Fruit fly (Drosophila melanogaster) whole organism, wandering third instar larva: ENCODE results near the gene CG3638.

Source experiments
- Abd-B ChIP-seq: fragments of >200 bp; optimal IDR thresholded peaks from 2 replicates; lab custom pipeline; 2017; ENCODE audit warnings: missing biosample characterization, missing genetic modification characterization
- CG32264 ChIP-seq: fragments of 200-800 bp; sonication (Bioruptor generic); optimal IDR thresholded peaks from 2 replicates; lab custom pipeline; 2016; ENCODE audit warnings: missing biosample characterization, missing genetic modification characterization
- CG9705 ChIP-seq: fragments of 200-800 bp; sonication (Bioruptor generic); optimal IDR thresholded peaks from 2 replicates; lab custom pipeline; 2018; ENCODE audit warnings: missing biosample characterization, mild to moderate bottlenecking, missing genetic modification characterization
- CrebA ChIP-seq: fragments of 200-800 bp; sonication (Bioruptor generic); optimal IDR thresholded peaks from 2 replicates; lab custom pipeline; 2016; ENCODE audit warnings: missing biosample characterization, mild to moderate bottlenecking, missing genetic modification characterization, borderline replicate concordance
- Dfd ChIP-seq: fragments of >200 bp; optimal IDR thresholded peaks from 2 replicates; lab custom pipeline; 2017; ENCODE audit warnings: missing biosample characterization, missing genetic modification characterization
- GATAd ChIP-seq: sonication (Bioruptor generic); optimal IDR thresholded peaks from 2 replicates; lab custom pipeline; 2016; ENCODE audit warnings: missing biosample characterization, missing genetic modification characterization
- HLH106 ChIP-seq: fragments of 200-800 bp; optimal IDR thresholded peaks from 3 replicates; lab custom pipeline; 2019; ENCODE audit warnings: missing biosample characterization, mild to moderate bottlenecking, missing genetic modification characterization, moderate library complexity
- Hr78 ChIP-seq: fragments of >200 bp; optimal IDR thresholded peaks from 2 replicates; lab custom pipeline; 2017; ENCODE audit warnings: missing biosample characterization, missing genetic modification characterization
- Hr83 ChIP-seq: fragments of 200-300 bp; sonication (Bioruptor generic); optimal IDR thresholded peaks from 2 replicates; lab custom pipeline; 2016; ENCODE audit warnings: missing biosample characterization, mild to moderate bottlenecking, missing genetic modification characterization, moderate library complexity; ENCODE audit not compliant: poor library complexity, severe bottlenecking
- Mio ChIP-seq: sonication (Bioruptor generic); optimal IDR thresholded peaks from 2 replicates; lab custom pipeline; 2016; ENCODE audit warnings: missing biosample characterization, missing genetic modification characterization
- Myc ChIP-seq: fragments of >200 bp; optimal IDR thresholded peaks from 2 replicates; lab custom pipeline; 2017
- N ChIP-seq: fragments of >200 bp; optimal IDR thresholded peaks from 2 replicates; lab custom pipeline; 2018; ENCODE audit warnings: missing biosample characterization, missing external identifiers, missing genetic modification characterization
- Rel ChIP-seq, 2 experiments: fragments of 200-800 bp; sonication (Bioruptor generic) in 1 of 2; optimal IDR thresholded peaks; 2 replicates in 1 of 2; 3 replicates in 1 of 2; lab custom pipeline; 2016 to 2019; ENCODE audit warnings: mild to moderate bottlenecking in 2 of 2, missing biosample characterization in 2 of 2, missing genetic modification characterization in 2 of 2, moderate library complexity in 1 of 2
- Sp1 ChIP-seq: fragments of 200-800 bp; sonication (Bioruptor generic); optimal IDR thresholded peaks from 3 replicates; lab custom pipeline; 2019; ENCODE audit warnings: missing biosample characterization, mild to moderate bottlenecking, missing genetic modification characterization, moderate library complexity
- Vsx2 ChIP-seq: fragments of 200-300, 225-300 bp; sonication (Bioruptor generic); optimal IDR thresholded peaks from 2 replicates; lab custom pipeline; 2018; ENCODE audit warnings: missing biosample characterization, missing genetic modification characterization; ENCODE audit not compliant: partially characterized antibody
- br ChIP-seq: fragments of 200-800 bp; sonication (Bioruptor generic); optimal IDR thresholded peaks from 2 replicates; lab custom pipeline; 2016; ENCODE audit warnings: missing biosample characterization, missing genetic modification characterization
- brk ChIP-seq: fragments of 200-800 bp; sonication (Bioruptor generic); optimal IDR thresholded peaks from 2 replicates; lab custom pipeline; 2016; ENCODE audit warnings: missing biosample characterization, mild to moderate bottlenecking, missing genetic modification characterization
- dl ChIP-seq, 2 experiments: fragments of 175-275, 200-275 bp in 1 of 2; fragments of 200-275 bp in 1 of 2; sonication (Bioruptor generic); optimal IDR thresholded peaks; lab custom pipeline; 2018; ENCODE audit warnings: mild to moderate bottlenecking in 2 of 2, missing biosample characterization in 2 of 2, missing genetic modification characterization in 2 of 2, moderate library complexity in 2 of 2; ENCODE audit not compliant: partially characterized antibody in 2 of 2, insufficient read depth in 1 of 2
- dmrt93B ChIP-seq: fragments of 200-800 bp; sonication (Bioruptor generic); optimal IDR thresholded peaks from 2 replicates; lab custom pipeline; 2018; ENCODE audit warnings: missing biosample characterization, mild to moderate bottlenecking, missing genetic modification characterization
- ey ChIP-seq: fragments of 200-800 bp; sonication (Bioruptor generic); optimal IDR thresholded peaks from 2 replicates; lab custom pipeline; 2016; ENCODE audit warnings: missing biosample characterization, missing genetic modification characterization
- foxo ChIP-seq, 2 experiments: fragments of 200-800 bp; sonication (Bioruptor generic); optimal IDR thresholded peaks; 2 replicates in 1 of 2; 3 replicates in 1 of 2; lab custom pipeline; 2016 to 2017; ENCODE audit warnings: missing biosample characterization in 2 of 2, missing genetic modification characterization in 2 of 2
- fru ChIP-seq: fragments of 200-800 bp; sonication (Bioruptor generic); optimal IDR thresholded peaks from 3 replicates; lab custom pipeline; 2016; ENCODE audit warnings: missing biosample characterization, mild to moderate bottlenecking, missing genetic modification characterization
- jim ChIP-seq: fragments of 175-275, 200-325 bp; sonication (Bioruptor generic); optimal IDR thresholded peaks from 2 replicates; lab custom pipeline; 2016; ENCODE audit warnings: missing biosample characterization, mild to moderate bottlenecking, missing genetic modification characterization
- lola ChIP-seq: fragments of >200 bp; optimal IDR thresholded peaks from 2 replicates; lab custom pipeline; 2017; ENCODE audit warnings: missing biosample characterization, missing genetic modification characterization
- pan ChIP-seq: fragments of >200 bp; optimal IDR thresholded peaks from 2 replicates; lab custom pipeline; 2017
- psq ChIP-seq: fragments of 200-800 bp; sonication (Bioruptor generic); optimal IDR thresholded peaks from 3 replicates; lab custom pipeline; 2017; ENCODE audit warnings: missing biosample characterization, mild to moderate bottlenecking, missing genetic modification characterization, moderate library complexity
- sage ChIP-seq: fragments of 200-800 bp; sonication (Bioruptor generic); optimal IDR thresholded peaks from 2 replicates; lab custom pipeline; 2016; ENCODE audit warnings: missing biosample characterization, mild to moderate bottlenecking, missing genetic modification characterization
- usp ChIP-seq: fragments of >200 bp; optimal IDR thresholded peaks from 2 replicates; lab custom pipeline; 2017; ENCODE audit warnings: missing biosample characterization, missing genetic modification characterization

The CG3638 gene

DNA sequence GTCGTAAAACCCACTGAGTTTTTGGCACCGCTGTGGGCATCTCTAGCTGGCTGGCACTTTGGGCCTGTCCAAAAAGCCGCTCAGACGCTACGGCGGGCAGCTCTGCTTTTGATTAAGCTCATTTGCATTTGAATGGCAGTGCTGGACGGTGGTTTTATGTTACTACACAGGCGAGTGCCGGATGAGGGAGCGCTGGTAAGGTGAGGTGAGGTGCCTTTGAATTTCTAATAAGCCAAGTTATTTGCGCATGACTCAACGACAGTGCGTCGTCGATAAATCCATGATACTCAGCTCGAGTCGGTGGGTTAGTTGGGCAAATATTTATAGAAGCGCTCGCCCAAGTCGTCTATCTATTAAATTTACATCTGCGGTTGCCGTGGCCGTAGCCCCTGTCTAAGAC lies 47.8 kb upstream of the CG3638 start:
- no peak for TF ChIP-seq lola (GFP tag; lab: Kevin White, UChicago)
- no peak for TF ChIP-seq dl (GFP tag; optimal IDR thresholded peaks at IDR 0.05; lab: Kevin White, UChicago; ENCODE audit: insufficient read depth in 1 of 2, partially characterized antibody in 2 of 2)
- TF ChIP-seq Abd-B (GFP tag; lab: Kevin White, UChicago): no peak
- TF ChIP-seq Vsx2 (GFP tag; lab: Kevin White, UChicago): no peak
- TF ChIP-seq Hr78 (GFP tag; lab: Kevin White, UChicago): no peak
- no peak for TF ChIP-seq jim
- no peak for TF ChIP-seq sage
- TF ChIP-seq ey: no peak
- TF ChIP-seq Hr83 (GFP tag; lab: Kevin White, UChicago): no peak
- no peak for TF ChIP-seq dmrt93B (GFP tag; lab: Kevin White, UChicago)
- TF ChIP-seq foxo (GFP tag; optimal IDR thresholded peaks at IDR 0.05; lab: Kevin White, UChicago): no peak
- no peak for TF ChIP-seq br (GFP tag; lab: Kevin White, UChicago)
- TF ChIP-seq HLH106 (tag; lab: Kevin White, UChicago): no peak
- no peak for TF ChIP-seq Rel (GFP tag; optimal IDR thresholded peaks at IDR 0.05; lab: Kevin White, UChicago)
- TF ChIP-seq Rel (tag; optimal IDR thresholded peaks at IDR 0.05; lab: Kevin White, UChicago): no peak
- TF ChIP-seq Mio (GFP tag; lab: Kevin White, UChicago): no peak

- TF ChIP-seq dl (GFP tag; optimal IDR thresholded peaks at IDR 0.05; lab: Kevin White, UChicago; ENCODE audit: insufficient read depth in 1 of 2, partially characterized antibody in 2 of 2) (no peak), brk (GFP tag; lab: Kevin White, UChicago) (no peak)
These were observed 46.6 kb upstream of the CG3638 start for dm6 chrX:1282953-1283568.

DNA sequence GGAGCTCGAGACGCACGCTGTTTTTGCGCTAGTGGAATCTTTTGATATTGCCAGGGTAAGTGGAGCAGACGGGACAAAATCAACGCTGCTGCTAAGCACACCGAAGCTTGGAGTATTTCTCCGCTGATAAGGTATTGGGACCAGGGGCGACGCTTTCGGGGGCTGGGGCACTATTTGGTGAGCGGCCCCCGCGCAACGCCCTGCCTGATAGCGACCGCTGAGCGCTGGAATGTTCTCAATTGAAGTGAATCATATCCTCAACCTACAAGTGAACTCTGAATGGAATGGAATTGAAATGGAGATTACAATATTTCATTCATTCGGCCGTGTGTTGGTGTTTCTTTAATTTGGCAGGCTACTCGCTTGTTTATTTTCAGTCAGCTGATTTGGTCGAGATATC lies 45.9 kb upstream of the CG3638 start:
- TF ChIP-seq HLH106 (tag; lab: Kevin White, UChicago) (no peak), GATAd (GFP tag; lab: Kevin White, UChicago) (no peak), fru (GFP tag; lab: Kevin White, UChicago) (no peak), psq (GFP tag; lab: Kevin White, UChicago) (no peak), CG32264 (no peak), Sp1 (GFP tag; lab: Kevin White, UChicago) (no peak), jim (no peak), Abd-B (GFP tag; lab: Kevin White, UChicago) (no peak), CrebA (GFP tag; lab: Kevin White, UChicago) (no peak), Myc (no peak), Dfd (GFP tag; lab: Kevin White, UChicago) (no peak), dmrt93B (GFP tag; lab: Kevin White, UChicago) (no peak), Rel (GFP tag; optimal IDR thresholded peaks at IDR 0.05; lab: Kevin White, UChicago) (no peak), Rel (tag; optimal IDR thresholded peaks at IDR 0.05; lab: Kevin White, UChicago) (no peak), CG9705 (GFP tag; lab: Kevin White, UChicago) (no peak), usp (GFP tag; lab: Kevin White, UChicago) (no peak), Vsx2 (GFP tag; lab: Kevin White, UChicago) (no peak), br (GFP tag; lab: Kevin White, UChicago) (no peak)

DNA sequence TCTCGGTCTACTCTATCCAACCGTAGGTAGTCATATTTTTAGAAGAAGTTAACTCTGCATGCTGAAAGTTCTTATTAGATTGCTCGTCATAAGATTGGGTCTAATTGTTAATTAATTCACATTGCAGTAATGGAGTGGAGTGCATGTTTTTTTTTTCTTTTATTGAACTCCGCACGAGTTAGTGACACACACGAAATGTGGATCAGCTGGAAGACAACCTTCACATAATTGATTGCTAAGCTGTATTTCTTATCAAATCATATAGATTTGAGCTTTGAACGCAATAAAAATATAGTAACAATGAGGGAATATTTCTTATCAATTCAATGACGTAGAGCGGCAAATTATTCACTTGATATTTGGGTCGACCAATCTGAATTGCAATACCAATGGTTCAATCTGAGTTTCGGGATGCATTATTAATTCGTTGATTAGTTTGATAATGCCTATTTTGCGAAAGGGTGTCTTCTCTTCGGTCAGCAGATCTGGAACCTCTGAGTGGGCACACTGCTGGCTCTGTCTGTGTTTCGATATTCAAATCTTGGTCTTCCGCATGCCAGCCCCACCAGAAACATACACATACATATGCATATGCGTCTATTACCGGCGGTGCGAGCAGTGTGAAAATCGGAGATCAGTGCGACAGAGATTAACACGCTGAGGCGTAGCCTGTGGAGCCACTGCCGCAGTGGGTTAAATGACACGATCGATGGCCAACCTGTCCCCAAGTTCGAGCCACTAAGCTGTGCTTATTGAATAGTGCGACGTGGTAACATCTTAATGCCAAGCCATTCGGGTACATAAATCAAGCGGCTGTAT lies 42.5 kb upstream of the CG3638 start:
- TF ChIP-seq Rel (GFP tag; optimal IDR thresholded peaks at IDR 0.05; lab: Kevin White, UChicago) (no peak), Rel (tag; optimal IDR thresholded peaks at IDR 0.05; lab: Kevin White, UChicago) (no peak), pan (no peak), Dfd (GFP tag; lab: Kevin White, UChicago) (no peak), brk (GFP tag; lab: Kevin White, UChicago) (no peak), Hr78 (GFP tag; lab: Kevin White, UChicago) (no peak), Sp1 (GFP tag; lab: Kevin White, UChicago) (no peak), fru (GFP tag; lab: Kevin White, UChicago) (no peak), dmrt93B (GFP tag; lab: Kevin White, UChicago) (no peak), psq (GFP tag; lab: Kevin White, UChicago) (no peak), N (no peak)
